Fruit fly (Drosophila melanogaster) S2 (cell line): ENCODE data around the gene Npc2h.

Experiments used
- CG8478 ChIP-seq: fragments of >200 bp; optimal IDR thresholded peaks from 2 replicates; lab custom pipeline; 2018
- CTCF ChIP-seq, 2 experiments: fragments of >200 bp; optimal IDR thresholded peaks; 2 replicates each; lab custom pipeline; 2018

- no peak for TF ChIP-seq CTCF (optimal IDR thresholded peaks at IDR 0.05; lab: Kevin White, UChicago)
- no peak for TF ChIP-seq CG8478 (lab: Kevin White, UChicago)
Observed at dm6 chr3R:30770069-30770633, 24.1 kb upstream of the Npc2h start.
